Worm (Caenorhabditis elegans) whole organism, L3 larva: Measurements from ENCODE around the gene top-3.

Experiments
- ZK546.5 ChIP-seq: sonication (generic microtip); optimal IDR thresholded peaks from 2 replicates; lab custom pipeline; 2017; ENCODE audit warnings: missing biosample characterization, missing genetic modification characterization
- aly-2 ChIP-seq: fragments of 150-350 bp; optimal IDR thresholded peaks from 2 replicates; lab custom pipeline; 2014; ENCODE audit warnings: missing biosample characterization, missing genetic modification characterization
- ama-1 ChIP-seq: fragments of 150-350 bp; optimal IDR thresholded peaks from 2 replicates; lab custom pipeline; 2018
- ceh-16 ChIP-seq: sonication (generic microtip); optimal IDR thresholded peaks from 2 replicates; lab custom pipeline; 2017; ENCODE audit warnings: missing biosample characterization, missing genetic modification characterization
- ceh-28 ChIP-seq: fragments of 150-350 bp; optimal IDR thresholded peaks from 2 replicates; lab custom pipeline; 2014; ENCODE audit warnings: missing biosample characterization, missing genetic modification reagents, missing genetic modification characterization
- ceh-82 ChIP-seq: fragments of 150-350 bp; optimal IDR thresholded peaks from 2 replicates; lab custom pipeline; 2014; ENCODE audit warnings: missing biosample characterization, missing genetic modification characterization
- daf-12 ChIP-seq: fragments of 150-350 bp; optimal IDR thresholded peaks from 2 replicates; lab custom pipeline; 2014; ENCODE audit warnings: missing biosample characterization, missing genetic modification reagents, missing genetic modification characterization
- egl-27 ChIP-seq: sonication (generic microtip); optimal IDR thresholded peaks from 4 replicates; lab custom pipeline; 2017; ENCODE audit warnings: missing biosample characterization, missing genetic modification reagents, missing genetic modification characterization
- egl-5 ChIP-seq: fragments of 150-350 bp; optimal IDR thresholded peaks from 2 replicates; lab custom pipeline; 2017; ENCODE audit warnings: missing biosample characterization, missing genetic modification reagents, missing genetic modification characterization, inconsistent platforms
- elt-3 ChIP-seq, 3 experiments: fragments of 150-350 bp in 1 of 3; sonication (generic microtip) in 2 of 3; optimal IDR thresholded peaks; 2 replicates in 2 of 3; 4 replicates in 1 of 3; lab custom pipeline; 2014 to 2017; ENCODE audit warnings: missing biosample characterization in 3 of 3, missing genetic modification characterization in 3 of 3
- eor-1 ChIP-seq, 2 experiments: fragments of 150-350 bp; optimal IDR thresholded peaks; 2 replicates each; lab custom pipeline; 2014 to 2018; ENCODE audit warnings: missing biosample characterization in 2 of 2, missing genetic modification characterization in 2 of 2
- fkh-2 ChIP-seq: fragments of 150-350 bp; optimal IDR thresholded peaks from 2 replicates; lab custom pipeline; 2014; ENCODE audit warnings: missing biosample characterization, missing genetic modification reagents, missing genetic modification characterization
- hmg-11 ChIP-seq: sonication (generic microtip); optimal IDR thresholded peaks from 2 replicates; lab custom pipeline; 2016; ENCODE audit warnings: missing genetic modification characterization, missing compliant biosample characterization
- lin-39 ChIP-seq: fragments of 150-350 bp; optimal IDR thresholded peaks from 2 replicates; lab custom pipeline; 2018; ENCODE audit warnings: missing biosample characterization, missing genetic modification reagents, missing genetic modification characterization
- lsy-12 ChIP-seq: sonication (generic microtip); optimal IDR thresholded peaks from 2 replicates; lab custom pipeline; 2016; ENCODE audit warnings: mild to moderate bottlenecking, missing genetic modification characterization, missing compliant biosample characterization
- mdl-1 ChIP-seq: fragments of 150-350 bp; optimal IDR thresholded peaks from 2 replicates; lab custom pipeline; 2014; ENCODE audit warnings: missing biosample characterization, missing genetic modification characterization
- mml-1 ChIP-seq: fragments of 150-350 bp; sonication (generic microtip); optimal IDR thresholded peaks from 3 replicates; lab custom pipeline; 2014; ENCODE audit warnings: missing biosample characterization, missing genetic modification characterization
- nfya-1 ChIP-seq: sonication (generic microtip); optimal IDR thresholded peaks from 2 replicates; lab custom pipeline; 2017; ENCODE audit warnings: missing genetic modification characterization, mild to moderate bottlenecking, missing compliant biosample characterization, antibody characterized with exemption, moderate library complexity; ENCODE audit not compliant: insufficient read depth
- nhr-11 ChIP-seq: fragments of 150-350 bp; optimal IDR thresholded peaks from 2 replicates; lab custom pipeline; 2014; ENCODE audit warnings: missing biosample characterization, missing genetic modification characterization
- nhr-12 ChIP-seq: fragments of 150-350 bp; optimal IDR thresholded peaks from 2 replicates; lab custom pipeline; 2014; ENCODE audit warnings: missing biosample characterization, missing genetic modification characterization
- nhr-23 ChIP-seq: fragments of 150-350 bp; optimal IDR thresholded peaks from 2 replicates; lab custom pipeline; 2014; ENCODE audit warnings: missing biosample characterization, missing genetic modification reagents, missing genetic modification characterization
- nhr-237 ChIP-seq: fragments of 150-350 bp; optimal IDR thresholded peaks from 2 replicates; lab custom pipeline; 2014; ENCODE audit warnings: missing biosample characterization, missing genetic modification characterization
- nhr-28 ChIP-seq: fragments of 150-350 bp; optimal IDR thresholded peaks from 2 replicates; lab custom pipeline; 2014; ENCODE audit warnings: missing biosample characterization, missing genetic modification characterization
- nhr-77 ChIP-seq: fragments of 150-350 bp; optimal IDR thresholded peaks from 2 replicates; lab custom pipeline; 2014; ENCODE audit warnings: missing biosample characterization, missing genetic modification characterization
- pha-4 ChIP-seq: fragments of 150-350 bp; optimal IDR thresholded peaks from 2 replicates; lab custom pipeline; 2014; ENCODE audit warnings: missing biosample characterization, missing genetic modification reagents, missing genetic modification characterization
- snpc-4 ChIP-seq: fragments of 150-350 bp; optimal IDR thresholded peaks from 2 replicates; lab custom pipeline; 2014; ENCODE audit warnings: missing biosample characterization, missing genetic modification characterization
- unc-39 ChIP-seq: sonication (generic microtip); optimal IDR thresholded peaks from 4 replicates; lab custom pipeline; 2017; ENCODE audit warnings: missing biosample characterization, missing genetic modification characterization
- zag-1 ChIP-seq: fragments of 150-350 bp; optimal IDR thresholded peaks from 2 replicates; lab custom pipeline; 2014; ENCODE audit warnings: missing biosample characterization, missing genetic modification characterization
- ztf-11 ChIP-seq: fragments of 150-350 bp; optimal IDR thresholded peaks from 2 replicates; lab custom pipeline; 2014; ENCODE audit warnings: missing biosample characterization, missing genetic modification characterization
- ztf-4 ChIP-seq: fragments of 150-350 bp; optimal IDR thresholded peaks from 2 replicates; lab custom pipeline; 2014; ENCODE audit warnings: missing biosample characterization, missing genetic modification characterization

Gene top-3

DNA sequence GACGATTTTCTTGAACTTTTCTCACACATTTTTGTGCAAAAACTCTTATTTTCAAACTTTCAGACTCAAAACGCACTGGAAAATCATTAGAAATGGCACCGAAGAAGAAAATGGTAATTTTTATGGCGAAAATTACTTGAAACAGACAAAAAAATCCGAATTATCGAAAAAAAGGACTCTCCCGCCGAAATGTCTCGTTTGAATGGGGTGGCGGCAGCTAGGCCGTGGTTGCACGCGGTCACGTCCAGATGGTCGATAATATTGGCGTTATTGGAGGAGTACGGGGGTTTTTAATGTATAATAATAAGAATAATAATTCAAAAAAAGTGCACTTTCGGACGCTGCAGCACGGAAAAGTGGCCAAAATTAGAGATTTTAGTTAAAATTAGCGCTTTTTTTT, 14.4 kb upstream of the top-3 start, which contains the start of gene Y56A3A.31:
TSS of gene Y56A3A.31 (plus strand) at position 64 of the 400 bp plus-strand sequence.
- TF ChIP-seq aly-2 (tag; lab: Kevin White, UChicago) (no peak), pha-4 (tag; lab: Kevin White, UChicago) (peak; percentile 7), nfya-1 (peak; percentile 35), snpc-4 (tag; lab: Kevin White, UChicago) (no peak), mdl-1 (no peak)

DNA sequence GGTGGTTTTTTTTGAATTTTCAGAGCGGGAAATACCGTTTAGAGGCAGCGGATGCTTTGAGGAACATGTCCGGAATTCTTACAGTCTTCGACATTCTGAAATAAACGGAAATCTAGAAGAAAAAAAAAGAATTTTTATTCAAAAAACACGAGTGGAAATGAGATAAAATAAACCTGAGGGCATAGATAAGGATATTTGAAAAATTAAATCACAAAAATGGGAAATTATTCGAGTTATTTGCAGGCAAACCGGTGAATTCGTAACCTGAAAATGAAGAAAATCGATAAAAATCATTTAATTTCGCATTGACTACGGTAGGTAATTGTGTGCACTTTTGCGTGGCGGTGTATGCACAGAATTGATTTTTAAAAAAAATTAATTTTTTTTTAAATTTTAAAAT, 14.0 kb upstream of the top-3 start, which contains the start of gene ung-1:
TSS of gene ung-1 (minus strand) at position 101 of the 400 bp plus-strand sequence.
- TF ChIP-seq zag-1 (tag; lab: Kevin White, UChicago) (no peak), egl-27 (no peak), fkh-2 (no peak), ceh-82 (no peak), snpc-4 (tag; lab: Kevin White, UChicago) (no peak), ztf-11 (no peak), egl-5 (tag; lab: Kevin White, UChicago) (no peak), nhr-77 (no peak), nhr-28 (tag; lab: Kevin White, UChicago) (no peak), ceh-28 (tag; lab: Kevin White, UChicago) (no peak), nhr-237 (no peak), ZK546.5 (tag; lab: Kevin White, UChicago) (no peak), unc-39 (no peak), ceh-16 (tag; lab: Kevin White, UChicago) (no peak), elt-3 (tag; optimal IDR thresholded peaks at IDR 0.05; lab: Kevin White, UChicago) (no peak), ztf-4 (tag; lab: Kevin White, UChicago) (no peak), eor-1 (tag; optimal IDR thresholded peaks at IDR 0.05; lab: Kevin White, UChicago) (no peak), mml-1 (tag; lab: Kevin White, UChicago) (no peak)

DNA sequence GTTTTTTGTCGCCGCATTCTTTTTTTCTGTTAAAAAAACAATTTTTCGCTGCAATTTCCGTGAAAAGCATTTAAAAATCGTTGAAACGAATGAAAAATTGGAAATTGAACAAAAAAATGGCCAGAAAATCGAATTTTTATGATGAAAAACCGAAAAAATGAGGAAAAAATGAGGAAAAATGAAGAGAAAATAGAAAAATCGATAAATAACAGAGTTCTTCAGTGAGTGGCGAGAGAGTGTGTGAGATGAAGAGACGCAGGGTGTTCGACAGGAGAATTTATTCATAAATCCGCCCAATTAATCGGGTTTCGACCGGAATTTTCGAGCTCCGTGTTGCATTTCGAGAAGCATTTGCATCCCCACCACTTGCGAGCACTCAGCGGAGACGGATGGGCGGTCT, 11.4 kb upstream of the top-3 start, which contains the start of gene Y56A3A.28:
TSS of gene Y56A3A.28 (minus strand) at position 33 of the 400 bp plus-strand sequence.
- TF ChIP-seq hmg-11 (peak; percentile 46), egl-5 (tag; lab: Kevin White, UChicago) (no peak), ceh-28 (tag; lab: Kevin White, UChicago) (peak; percentile 61), pha-4 (tag; lab: Kevin White, UChicago) (no peak), elt-3 (tag; optimal IDR thresholded peaks at IDR 0.05; lab: Kevin White, UChicago) (no peak)

DNA sequence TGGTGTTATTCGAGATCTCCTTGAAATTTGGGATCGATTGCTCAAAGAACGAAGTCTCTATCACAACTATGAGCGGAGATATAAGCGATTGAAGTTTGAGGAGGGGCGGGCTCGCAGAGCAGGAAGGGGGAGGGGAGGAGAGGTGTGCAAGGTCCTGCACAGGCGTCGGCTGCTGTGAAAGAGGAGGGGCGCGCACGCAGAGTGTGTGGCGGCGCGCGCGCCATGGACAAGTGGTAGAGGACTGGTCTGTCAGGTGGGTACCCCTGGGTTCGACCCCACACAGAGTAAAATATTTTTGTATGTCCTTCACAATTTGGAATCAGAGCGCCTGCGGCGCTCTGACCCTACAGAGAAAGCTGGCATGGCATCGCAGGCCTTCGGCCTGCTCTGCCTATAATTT, 7.1 kb upstream of the top-3 start:
- TF ChIP-seq snpc-4 (tag; lab: Kevin White, UChicago) = peak; percentile 4
- TF ChIP-seq, all 47 proteins: peak for 1; not testable (repeated sequence) for 46

DNA sequence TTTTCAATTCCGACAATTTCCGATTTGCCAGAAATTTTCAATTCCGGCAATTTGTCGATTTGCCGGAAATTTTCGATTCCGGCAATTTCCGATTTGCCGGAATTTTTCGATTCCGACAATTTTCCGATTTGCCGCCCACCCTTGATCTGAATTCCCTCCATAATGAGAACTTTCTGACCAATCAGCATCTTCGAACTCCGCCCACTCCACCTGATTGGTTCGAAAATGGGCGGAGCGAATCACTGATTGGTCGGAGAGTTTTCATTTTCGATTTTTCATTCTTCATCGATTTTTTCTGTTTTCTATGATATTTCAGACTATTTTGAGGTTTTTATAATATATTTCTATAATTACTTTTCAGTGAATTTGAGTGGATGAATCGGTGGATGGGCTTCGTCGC, 5.8 kb downstream of the top-3 start:
- TF ChIP-seq nfya-1 (peak; percentile 85), nhr-12 (tag; lab: Kevin White, UChicago) (no peak), nhr-23 (tag; lab: Kevin White, UChicago) (no peak)

DNA sequence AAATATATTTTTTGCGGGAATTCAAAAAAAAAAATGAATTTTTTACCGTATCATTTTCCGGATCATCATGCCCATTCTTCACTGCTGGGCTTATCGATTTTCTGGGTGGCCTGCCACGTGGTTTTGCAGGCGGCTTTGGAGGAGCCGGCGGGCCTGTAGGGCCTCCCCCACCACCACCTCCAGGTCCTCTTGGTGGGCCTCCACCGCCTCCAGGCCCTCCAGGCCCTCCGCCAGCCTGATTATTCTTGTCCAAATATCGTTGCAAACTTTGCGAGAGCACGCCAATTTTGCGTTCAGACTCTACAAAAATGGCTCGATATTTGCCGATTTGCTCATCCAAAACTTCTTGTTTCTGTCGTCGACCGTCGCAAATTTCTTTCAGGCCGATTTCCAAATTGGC, 8.9 kb downstream of the top-3 start:
- TF ChIP-seq ZK546.5 (tag; lab: Kevin White, UChicago) = no peak
- no peak for TF ChIP-seq pha-4 (tag; lab: Kevin White, UChicago)
- TF ChIP-seq lin-39 (tag; lab: Kevin White, UChicago) = no peak
- TF ChIP-seq mdl-1 = no peak
- no peak for TF ChIP-seq ama-1 (lab: Kevin White, UChicago)
- no peak for TF ChIP-seq ceh-82
- no peak for TF ChIP-seq ceh-16 (tag; lab: Kevin White, UChicago)
- TF ChIP-seq zag-1 (tag; lab: Kevin White, UChicago) = no peak
- TF ChIP-seq nhr-11 (tag; lab: Kevin White, UChicago) = no peak
- TF ChIP-seq lsy-12 (tag; lab: Kevin White, UChicago) = no peak
- TF ChIP-seq daf-12 (tag; lab: Kevin White, UChicago) = no peak
- no peak for TF ChIP-seq nhr-12 (tag; lab: Kevin White, UChicago)
- TF ChIP-seq egl-27 = no peak
- no peak for TF ChIP-seq eor-1 (tag; optimal IDR thresholded peaks at IDR 0.05; lab: Kevin White, UChicago)
- no peak for TF ChIP-seq nhr-237
- TF ChIP-seq nfya-1 = no peak
- no peak for TF ChIP-seq hmg-11
- no peak for TF ChIP-seq elt-3 (tag; optimal IDR thresholded peaks at IDR 0.05; lab: Kevin White, UChicago)
- no peak for TF ChIP-seq nhr-23 (tag; lab: Kevin White, UChicago)
- TF ChIP-seq, all 47 proteins: peak for 0
